Fruit fly (Drosophila melanogaster): Measurements from ENCODE around the gene RhoL.

The RhoL gene

dm6 chr3R:9496748-9497147 is 5.6 kb downstream of the RhoL start (continued):
- peak; percentile 28 for TF ChIP-seq dmrt93B (GFP tag; optimal IDR thresholded peaks at IDR 0.05)
- peak; percentile 63 for TF ChIP-seq CG9705 (GFP tag; optimal IDR thresholded peaks at IDR 0.05)
- TF ChIP-seq tai (GFP tag; optimal IDR thresholded peaks at IDR 0.05): peak; percentile 84
- no peak for TF ChIP-seq usp (GFP tag; optimal IDR thresholded peaks at IDR 0.05)
- TF ChIP-seq jim (GFP tag; optimal IDR thresholded peaks at IDR 0.05): no peak
- peak; percentile 8 for TF ChIP-seq N (GFP tag; optimal IDR thresholded peaks at IDR 0.05)
- TF ChIP-seq CG32264 (GFP tag; optimal IDR thresholded peaks at IDR 0.05): peak; percentile 42
- peak; percentile 78 for TF ChIP-seq h (GFP tag; optimal IDR thresholded peaks at IDR 0.05)
- peak; percentile 77 for TF ChIP-seq br (GFP tag; optimal IDR thresholded peaks at IDR 0.05)
- no peak for TF ChIP-seq lola (GFP tag; optimal IDR thresholded peaks at IDR 0.05)
- no peak for TF ChIP-seq Dfd (GFP tag; optimal IDR thresholded peaks at IDR 0.05)
- no peak for TF ChIP-seq Rel (GFP tag; optimal IDR thresholded peaks at IDR 0.05)
- TF ChIP-seq Rel (tag; optimal IDR thresholded peaks at IDR 0.05): peak; percentile 49
- peak; percentile 18 for TF ChIP-seq woc (GFP tag; optimal IDR thresholded peaks at IDR 0.05)
- TF ChIP-seq Hr78 (GFP tag; optimal IDR thresholded peaks at IDR 0.05): no peak
- TF ChIP-seq HLH106 (tag; optimal IDR thresholded peaks at IDR 0.05): peak; percentile 75
- TF ChIP-seq Vsx2 (GFP tag; optimal IDR thresholded peaks at IDR 0.05; ENCODE audit: partially characterized antibody): no peak

dm6 chr3R:9494627-9495009 is 7.8 kb downstream of the RhoL start, which contains the start of gene phu:
Gene phu, plus strand, starts transcription at chr3R:9494801.
- no peak for TF ChIP-seq Vsx2 (GFP tag; optimal IDR thresholded peaks at IDR 0.05; ENCODE audit: partially characterized antibody)

- peak; percentile 9 for TF ChIP-seq br (GFP tag; optimal IDR thresholded peaks at IDR 0.05)
- TF ChIP-seq Hnf4 (GFP tag; optimal IDR thresholded peaks at IDR 0.05): no peak
- peak in 1 of 2 experiments; percentile 46 for TF ChIP-seq dl (GFP tag; optimal IDR thresholded peaks at IDR 0.05; ENCODE audit: insufficient read depth in 1 of 2, partially characterized antibody in 2 of 2)
- peak; percentile 36 for TF ChIP-seq Dif (GFP tag; optimal IDR thresholded peaks at IDR 0.05; ENCODE audit: partially characterized antibody)
- TF ChIP-seq Vsx2 (GFP tag; optimal IDR thresholded peaks at IDR 0.05; ENCODE audit: partially characterized antibody): peak; percentile 13
- TF ChIP-seq foxo (GFP tag; optimal IDR thresholded peaks at IDR 0.05): peak in 1 of 2 experiments; percentile 24
- no peak for TF ChIP-seq rgr (GFP tag; optimal IDR thresholded peaks at IDR 0.05)
- TF ChIP-seq fru (GFP tag; optimal IDR thresholded peaks at IDR 0.05): peak; percentile 7
Observed at dm6 chr3R:9493627-9494626, 8.5 kb downstream of the RhoL start, which contains the start of gene CG16779. Gene CG16779, minus strand, starts transcription at chr3R:9493677.

- no peak for TF ChIP-seq N (GFP tag; optimal IDR thresholded peaks at IDR 0.05)
Observed at dm6 chr3R:9492100-9492499, 10.3 kb downstream of the RhoL start.

- no peak for TF ChIP-seq fru (GFP tag; optimal IDR thresholded peaks at IDR 0.05)
Observed at dm6 chr3R:9491065-9491567, 11.3 kb downstream of the RhoL start.

- TF ChIP-seq h (GFP tag; optimal IDR thresholded peaks at IDR 0.05) (no peak), Dfd (GFP tag; optimal IDR thresholded peaks at IDR 0.05) (peak; percentile 86), Sp1 (GFP tag; optimal IDR thresholded peaks at IDR 0.05) (no peak)
Observed at dm6 chr3R:9488493-9488892, 13.9 kb downstream of the RhoL start.

dm6 chr3R:9487961-9488360 is 14.4 kb downstream of the RhoL start:
- TF ChIP-seq dmrt93B (GFP tag; optimal IDR thresholded peaks at IDR 0.05): no peak
- TF ChIP-seq jim (GFP tag; optimal IDR thresholded peaks at IDR 0.05): no peak
- no peak for TF ChIP-seq Hnf4 (GFP tag; optimal IDR thresholded peaks at IDR 0.05)
- no peak for TF ChIP-seq sv (GFP tag; optimal IDR thresholded peaks at IDR 0.05)
- no peak for TF ChIP-seq CrebA (GFP tag; optimal IDR thresholded peaks at IDR 0.05; ENCODE audit: borderline replicate concordance)
- no peak for TF ChIP-seq Rel (GFP tag; optimal IDR thresholded peaks at IDR 0.05)
- TF ChIP-seq Rel (tag; optimal IDR thresholded peaks at IDR 0.05): no peak
- TF ChIP-seq tai (GFP tag; optimal IDR thresholded peaks at IDR 0.05): peak; percentile 1
- TF ChIP-seq woc (GFP tag; optimal IDR thresholded peaks at IDR 0.05): no peak
